Fruit fly (Drosophila melanogaster): ENCODE results near the gene Nep5.

DNA sequence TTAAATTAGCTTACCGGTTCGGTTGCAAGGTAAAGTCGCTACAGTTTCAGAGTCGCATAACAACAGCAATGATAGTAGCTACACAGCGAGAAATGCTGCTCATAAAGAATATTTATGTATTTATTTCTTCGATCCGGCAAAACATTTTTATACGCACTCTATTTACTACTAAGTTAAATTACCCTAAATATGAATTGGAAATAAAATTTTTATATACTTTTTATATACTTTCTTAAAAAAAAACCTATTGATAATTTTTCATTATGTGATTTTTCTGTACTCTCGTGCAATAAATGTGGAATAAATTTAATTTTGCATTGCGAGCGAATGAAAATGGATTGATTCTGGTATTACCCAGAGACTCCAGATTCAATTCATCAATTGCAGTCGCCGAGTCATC is 36.9 kb upstream of the Nep5 start, which contains the start of gene Jhbp11:
- TF ChIP-seq sage (GFP tag; optimal IDR thresholded peaks at IDR 0.05): no peak
- no peak for TF ChIP-seq tai (GFP tag; optimal IDR thresholded peaks at IDR 0.05)
- TF ChIP-seq lola (GFP tag; optimal IDR thresholded peaks at IDR 0.05): no peak
- no peak for TF ChIP-seq Dfd (GFP tag; optimal IDR thresholded peaks at IDR 0.05)
